Worm (Caenorhabditis elegans) whole organism, L1 larva: ENCODE results near the gene F08F3.1.

Source experiments
- aly-2 ChIP-seq: fragments of 150-350 bp; optimal IDR thresholded peaks from 2 replicates; lab custom pipeline; 2014; ENCODE audit warnings: missing biosample characterization, missing genetic modification characterization
- mep-1 ChIP-seq: fragments of 150-350 bp; optimal IDR thresholded peaks from 2 replicates; lab custom pipeline; 2014; ENCODE audit warnings: missing biosample characterization, missing genetic modification characterization

ce11 chrV:5439068-5439467 is 6.9 kb upstream of the F08F3.1 start, which contains the start of gene snpc-1.3:
- TF ChIP-seq aly-2 (tag; lab: Kevin White, UChicago) = no peak
- TF ChIP-seq mep-1 (tag; lab: Kevin White, UChicago) = no peak
